Worm (Caenorhabditis elegans) whole organism, early embryonic: ENCODE data around the gene cdc-50.B.

Source experiments
- aly-1 ChIP-seq: sonication (generic microtip); optimal IDR thresholded peaks from 2 replicates; lab custom pipeline; 2016; ENCODE audit warnings: missing genetic modification characterization, missing compliant biosample characterization
- ama-1 ChIP-seq: fragments of 150-350 bp; optimal IDR thresholded peaks from 2 replicates; lab custom pipeline; 2014
- hmbx-1 ChIP-seq: sonication (generic microtip); optimal IDR thresholded peaks from 2 replicates; lab custom pipeline; 2016; ENCODE audit warnings: mild to moderate bottlenecking, missing genetic modification characterization, missing compliant biosample characterization
- sea-1 ChIP-seq: fragments of 200-800 bp; sonication (Bioruptor generic); conservative IDR thresholded peaks from 2 replicates; pipeline ENCODE4 v1.3.6; 2022; ENCODE audit warnings: missing genetic modification characterization, missing compliant biosample characterization

- TF ChIP-seq ama-1 (lab: Kevin White, UChicago) (no peak), hmbx-1 (tag; lab: Kevin White, UChicago) (no peak), aly-1 (tag; lab: Kevin White, UChicago) (no peak), sea-1 (GFP tag; lab: Robert Waterston, UW) (no peak)
Observed at ce11 chrIV:8758620-8759019, 6.0 kb upstream of the cdc-50.B start.
